Worm (Caenorhabditis elegans) whole organism, young adult: ENCODE results near the gene T22D1.18.
A peak's percentile ranks its signal among the peaks of the same experiment; 100 is the strongest.

Experiments used
- B0019.2 ChIP-seq: fragments of 200-800 bp; sonication (Bioruptor generic); conservative IDR thresholded peaks from 2 replicates; pipeline ENCODE4 v1.3.6; 2022; ENCODE audit warnings: missing genetic modification reagents, missing genetic modification characterization, missing compliant biosample characterization
- C06A6.2 ChIP-seq: fragments of 200-800 bp; sonication (Bioruptor generic); conservative IDR thresholded peaks from 2 replicates; pipeline ENCODE4 v1.3.6; 2022; ENCODE audit warnings: missing genetic modification characterization, missing compliant biosample characterization
- C17E4.6 ChIP-seq: fragments of 200-800 bp; sonication (Bioruptor generic); IDR thresholded peaks from 2 replicates; pipeline ENCODE4 v1.3.6; 2022; ENCODE audit warnings: missing genetic modification reagents, missing genetic modification characterization, missing compliant biosample characterization
- F23B12.7 ChIP-seq: sonication (generic microtip); optimal IDR thresholded peaks from 2 replicates; lab custom pipeline; 2017; ENCODE audit warnings: missing genetic modification characterization, mild to moderate bottlenecking, missing compliant biosample characterization, antibody characterized with exemption, moderate library complexity; ENCODE audit not compliant: insufficient read depth
- F33H1.4 ChIP-seq: fragments of 200-800 bp; sonication (Bioruptor generic); IDR thresholded peaks from 2 replicates; pipeline ENCODE4 v1.3.6; 2022; ENCODE audit warnings: missing genetic modification reagents, missing genetic modification characterization, missing compliant biosample characterization
- F37B4.10 ChIP-seq: fragments of 200-800 bp; sonication (Bioruptor generic); IDR thresholded peaks from 2 replicates; pipeline ENCODE4 v1.3.6; 2022; ENCODE audit warnings: missing genetic modification characterization, missing compliant biosample characterization
- F49E8.2 ChIP-seq: sonication (generic microtip); optimal IDR thresholded peaks from 3 replicates; lab custom pipeline; 2017; ENCODE audit warnings: missing genetic modification characterization, mild to moderate bottlenecking, missing compliant biosample characterization, antibody characterized with exemption, moderate library complexity; ENCODE audit not compliant: insufficient read depth
- F57C9.4 ChIP-seq: sonication (generic microtip); optimal IDR thresholded peaks from 2 replicates; lab custom pipeline; 2017; ENCODE audit warnings: mild to moderate bottlenecking, missing genetic modification characterization, missing compliant biosample characterization
- Y53F4B.3 ChIP-seq: fragments of 200-800 bp; sonication (Bioruptor generic); IDR thresholded peaks from 2 replicates; pipeline ENCODE4 v1.3.6; 2022; ENCODE audit warnings: missing genetic modification reagents, missing genetic modification characterization, missing compliant biosample characterization
- Y53G8AR.9 ChIP-seq: fragments of 200-800 bp; sonication (Bioruptor generic); conservative IDR thresholded peaks from 2 replicates; pipeline ENCODE4 v1.3.6; 2022; ENCODE audit warnings: missing genetic modification reagents, missing genetic modification characterization, missing compliant biosample characterization
- Y56A3A.18 ChIP-seq: fragments of 200-800 bp; sonication (Bioruptor generic); IDR thresholded peaks from 2 replicates; pipeline ENCODE4 v1.3.6; 2022; ENCODE audit warnings: missing genetic modification reagents, missing genetic modification characterization, missing compliant biosample characterization
- ama-1 ChIP-seq, 3 experiments: fragments of 150-350 bp in 1 of 3; sonication (generic microtip) in 2 of 3; optimal IDR thresholded peaks; 2 replicates each; lab custom pipeline; 2014 to 2018; ENCODE audit warnings: missing biosample characterization in 2 of 3, missing genetic modification characterization in 2 of 3, missing genetic modification reagents in 2 of 3
- atf-7 ChIP-seq: sonication (generic microtip); optimal IDR thresholded peaks from 2 replicates; lab custom pipeline; 2017; ENCODE audit warnings: mild to moderate bottlenecking, missing genetic modification characterization, missing compliant biosample characterization
- attf-3 ChIP-seq: fragments of 200-800 bp; sonication (Bioruptor generic); conservative IDR thresholded peaks from 2 replicates; pipeline ENCODE4 v1.3.6; 2022; ENCODE audit warnings: missing genetic modification reagents, missing genetic modification characterization, missing compliant biosample characterization
- attf-5 ChIP-seq: fragments of 200-800 bp; sonication (Bioruptor generic); optimal IDR thresholded peaks from 2 replicates; lab custom pipeline; 2018; ENCODE audit warnings: mild to moderate bottlenecking, missing genetic modification characterization, missing compliant biosample characterization
- bed-1 ChIP-seq: fragments of 200-800 bp; sonication (Bioruptor generic); IDR thresholded peaks from 2 replicates; pipeline ENCODE4 v1.3.6; 2022; ENCODE audit warnings: missing genetic modification reagents, missing genetic modification characterization, missing compliant biosample characterization
- ccch-3 ChIP-seq: fragments of 200-800 bp; sonication (Bioruptor generic); optimal IDR thresholded peaks from 2 replicates; lab custom pipeline; 2018; ENCODE audit warnings: mild to moderate bottlenecking, missing genetic modification characterization, missing compliant biosample characterization
- ceh-100 ChIP-seq: fragments of 200-800 bp; sonication (Bioruptor generic); IDR thresholded peaks from 2 replicates; pipeline ENCODE4 v1.3.6; 2022; ENCODE audit warnings: missing genetic modification reagents, missing genetic modification characterization, missing compliant biosample characterization
- dox-1 ChIP-seq: fragments of 200-800 bp; sonication (Bioruptor generic); IDR thresholded peaks from 2 replicates; pipeline ENCODE4 v1.3.6; 2022; ENCODE audit warnings: missing genetic modification reagents, missing genetic modification characterization, missing compliant biosample characterization
- dpff-1 ChIP-seq: sonication (generic microtip); optimal IDR thresholded peaks from 2 replicates; lab custom pipeline; 2017; ENCODE audit warnings: mild to moderate bottlenecking, missing genetic modification characterization, missing compliant biosample characterization
- dpl-1 ChIP-seq: fragments of 150-350 bp; optimal IDR thresholded peaks from 2 replicates; lab custom pipeline; 2014; ENCODE audit warnings: missing biosample characterization, missing genetic modification reagents, missing genetic modification characterization
- egrh-3 ChIP-seq: fragments of 200-800 bp; sonication (Bioruptor generic); IDR thresholded peaks from 2 replicates; pipeline ENCODE4 v1.3.6; 2022; ENCODE audit warnings: missing genetic modification reagents, missing genetic modification characterization, missing compliant biosample characterization
- ekl-4 ChIP-seq: fragments of 200-800 bp; sonication (Bioruptor generic); IDR thresholded peaks from 2 replicates; pipeline ENCODE4 v1.3.6; 2022; ENCODE audit warnings: missing genetic modification reagents, missing genetic modification characterization, missing compliant biosample characterization
- hlh-26 ChIP-seq: fragments of 200-800 bp; sonication (Bioruptor generic); conservative IDR thresholded peaks from 2 replicates; pipeline ENCODE4 v1.3.6; 2022; ENCODE audit warnings: missing genetic modification reagents, missing genetic modification characterization, missing compliant biosample characterization
- hmg-1.2 ChIP-seq: fragments of 200-800 bp; sonication (Bioruptor generic); IDR thresholded peaks from 2 replicates; pipeline ENCODE4 v1.3.6; 2022; ENCODE audit warnings: missing genetic modification reagents, missing genetic modification characterization, missing compliant biosample characterization
- lin-26 ChIP-seq: fragments of 200-800 bp; sonication (Bioruptor generic); IDR thresholded peaks from 2 replicates; pipeline ENCODE4 v1.3.6; 2022; ENCODE audit warnings: missing genetic modification reagents, missing genetic modification characterization, missing compliant biosample characterization
- lin-40 ChIP-seq: sonication (generic microtip); optimal IDR thresholded peaks from 2 replicates; lab custom pipeline; 2016; ENCODE audit warnings: missing genetic modification characterization, mild to moderate bottlenecking, missing compliant biosample characterization, missing genotype, missing genetic modification reagents
- lsl-1 ChIP-seq: fragments of 200-800 bp; sonication (Bioruptor generic); optimal IDR thresholded peaks from 2 replicates; lab custom pipeline; 2018; ENCODE audit warnings: mild to moderate bottlenecking, missing genetic modification characterization, moderate library complexity, missing compliant biosample characterization
- lsy-27 ChIP-seq: sonication (generic microtip); optimal IDR thresholded peaks from 2 replicates; lab custom pipeline; 2017; ENCODE audit warnings: missing genetic modification characterization, mild to moderate bottlenecking, missing compliant biosample characterization, antibody characterized with exemption, missing genotype, borderline replicate concordance; ENCODE audit not compliant: insufficient read depth
- madf-10 ChIP-seq: sonication (generic microtip); optimal IDR thresholded peaks from 2 replicates; lab custom pipeline; 2016; ENCODE audit warnings: mild to moderate bottlenecking, missing genetic modification characterization, missing compliant biosample characterization
- madf-8 ChIP-seq: fragments of 200-800 bp; sonication (Bioruptor generic); conservative IDR thresholded peaks from 2 replicates; pipeline ENCODE4 v1.3.6; 2022; ENCODE audit warnings: missing genetic modification reagents, missing genetic modification characterization, missing compliant biosample characterization
- mcd-1 ChIP-seq: fragments of 200-800 bp; sonication (Bioruptor generic); IDR thresholded peaks from 2 replicates; pipeline ENCODE4 v1.3.6; 2022; ENCODE audit warnings: missing genetic modification reagents, missing genetic modification characterization, missing compliant biosample characterization
- mes-4 ChIP-seq: sonication (generic microtip); optimal IDR thresholded peaks from 2 replicates; lab custom pipeline; 2016; ENCODE audit warnings: missing genotype, missing genetic modification characterization, missing compliant biosample characterization
- mxl-1 ChIP-seq: sonication (generic microtip); optimal IDR thresholded peaks from 2 replicates; lab custom pipeline; 2016; ENCODE audit warnings: missing genetic modification characterization, missing compliant biosample characterization
- nfya-2 ChIP-seq: fragments of 200-800 bp; sonication (Bioruptor generic); IDR thresholded peaks from 2 replicates; pipeline ENCODE4 v1.3.6; 2022; ENCODE audit warnings: missing genetic modification reagents, missing genetic modification characterization, missing compliant biosample characterization
- nfyb-1 ChIP-seq: fragments of 200-800 bp; sonication (Bioruptor generic); IDR thresholded peaks from 2 replicates; pipeline ENCODE4 v1.3.6; 2022; ENCODE audit warnings: missing genetic modification reagents, missing genetic modification characterization, missing compliant biosample characterization
- nhr-120 ChIP-seq: fragments of 200-800 bp; sonication (Bioruptor generic); IDR thresholded peaks from 2 replicates; pipeline ENCODE4 v1.3.6; 2022; ENCODE audit warnings: missing genetic modification characterization, missing compliant biosample characterization
- nhr-27 ChIP-seq: fragments of 200-800 bp; sonication (Bioruptor generic); optimal IDR thresholded peaks from 2 replicates; lab custom pipeline; 2018; ENCODE audit warnings: mild to moderate bottlenecking, missing genetic modification characterization, moderate library complexity, missing compliant biosample characterization
- nhr-80 ChIP-seq: sonication (generic microtip); optimal IDR thresholded peaks from 2 replicates; lab custom pipeline; 2016; ENCODE audit warnings: missing genetic modification characterization, missing compliant biosample characterization
- nhr-90 ChIP-seq: sonication (generic microtip); optimal IDR thresholded peaks from 2 replicates; lab custom pipeline; 2016; ENCODE audit warnings: missing genotype, mild to moderate bottlenecking, missing genetic modification characterization, missing compliant biosample characterization
- pbrm-1 ChIP-seq: fragments of 200-800 bp; sonication (Bioruptor generic); IDR thresholded peaks from 2 replicates; pipeline ENCODE4 v1.3.6; 2022; ENCODE audit warnings: missing genetic modification reagents, missing genetic modification characterization, missing compliant biosample characterization
- rec-8 ChIP-seq, 2 experiments: sonication (generic microtip); optimal IDR thresholded peaks; 2 replicates each; lab custom pipeline; 2016; ENCODE audit warnings: mild to moderate bottlenecking in 2 of 2, missing genetic modification characterization in 2 of 2, missing genetic modification reagents in 2 of 2, missing genotype in 2 of 2, missing biosample characterization in 1 of 2, missing compliant biosample characterization in 1 of 2, moderate library complexity in 1 of 2
- tbx-9 ChIP-seq: sonication (generic microtip); optimal IDR thresholded peaks from 2 replicates; lab custom pipeline; 2016; ENCODE audit warnings: borderline replicate concordance, missing genetic modification characterization, inconsistent platforms, missing compliant biosample characterization
- xnd-1 ChIP-seq: sonication (generic microtip); optimal IDR thresholded peaks from 2 replicates; lab custom pipeline; 2016; ENCODE audit warnings: missing genotype, missing genetic modification reagents, missing genetic modification characterization, missing compliant biosample characterization
- ztf-18 ChIP-seq: sonication (generic microtip); optimal IDR thresholded peaks from 2 replicates; lab custom pipeline; 2016; ENCODE audit warnings: missing genotype, mild to moderate bottlenecking, missing genetic modification characterization, missing compliant biosample characterization
- ztf-3 ChIP-seq: fragments of 200-800 bp; sonication (Bioruptor generic); optimal IDR thresholded peaks from 2 replicates; lab custom pipeline; 2018; ENCODE audit warnings: mild to moderate bottlenecking, missing genetic modification characterization, missing compliant biosample characterization

Gene T22D1.18

ce11 chrIV:6907487-6907886, 12.5 kb downstream of the T22D1.18 start (continued):
- TF ChIP-seq mcd-1 = peak; percentile 31; the same call in 1 of the 2 replicates
- TF ChIP-seq dpff-1 = no peak
- TF ChIP-seq dox-1 (GFP tag; lab: Robert Waterston, UW) = 0 out of 2 replicates have a peak, but pooled peaks have one; percentile 10
- peak; percentile 92 for TF ChIP-seq egrh-3 (GFP tag; lab: Robert Waterston, UW)

- TF ChIP-seq nhr-90 (no peak), Y56A3A.18 (0 out of 2 replicates have a peak, but pooled peaks have one; percentile 22), B0019.2 (no peak), ekl-4 (GFP tag; lab: Robert Waterston, UW) (peak; percentile 85), xnd-1 (tag; lab: Kevin White, UChicago) (no peak), atf-7 (tag; lab: Kevin White, UChicago) (peak; percentile 9), ccch-3 (no peak), pbrm-1 (peak; percentile 59; the same call in 1 of the 2 replicates), F33H1.4 (peak; percentile 35; the same call in 1 of the 2 replicates), lsy-27 (tag; lab: Kevin White, UChicago) (no peak), mes-4 (tag; lab: Kevin White, UChicago) (no peak), hlh-26 (no peak), attf-3 (GFP tag; lab: Robert Waterston, UW) (no peak), Y53G8AR.9 (0 out of 2 replicates have a peak, but pooled peaks have one; percentile 36), F49E8.2 (tag; lab: Kevin White, UChicago) (peak; percentile 70), tbx-9 (tag; lab: Kevin White, UChicago) (no peak), nfyb-1 (GFP tag; lab: Robert Waterston, UW) (peak; percentile 71), ama-1 (optimal IDR thresholded peaks at IDR 0.05; lab: Kevin White, UChicago) (no peak), ama-1 (GFP tag; optimal IDR thresholded peaks at IDR 0.05; lab: Kevin White, UChicago) (peak; percentile 11 to 63), C06A6.2 (GFP tag; lab: Robert Waterston, UW) (no peak), nhr-27 (tag; lab: Kevin White, UChicago) (no peak), C17E4.6 (GFP tag; lab: Robert Waterston, UW) (peak; percentile 44; the same call in 1 of the 2 replicates), F23B12.7 (tag; lab: Kevin White, UChicago) (no peak), madf-8 (GFP tag; lab: Robert Waterston, UW) (no peak; the same call in 1 of the 2 replicates), dpl-1 (no peak), ceh-100 (GFP tag; lab: Robert Waterston, UW) (peak; percentile 9; the same call in 1 of the 2 replicates), lsl-1 (GFP tag; lab: Kevin White, UChicago) (peak; percentile 18), mxl-1 (tag; lab: Kevin White, UChicago) (peak; percentile 10), rec-8 (tag; optimal IDR thresholded peaks at IDR 0.05; lab: Kevin White, UChicago) (no peak), Y53F4B.3 (no peak), F57C9.4 (tag; lab: Kevin White, UChicago) (no peak), ztf-3 (GFP tag; lab: Kevin White, UChicago) (no peak), lin-40 (tag; lab: Kevin White, UChicago) (no peak), hmg-1.2 (GFP tag; lab: Robert Waterston, UW) (peak; percentile 25), madf-10 (no peak), nhr-80 (tag; lab: Kevin White, UChicago) (no peak), ztf-18 (tag; lab: Kevin White, UChicago) (peak; percentile 1), lin-26 (GFP tag; lab: Robert Waterston, UW) (peak; percentile 62; the same call in 1 of the 2 replicates), F37B4.10 (GFP tag; lab: Robert Waterston, UW) (no peak), nhr-120 (0 out of 2 replicates have a peak, but pooled peaks have one; percentile 26), bed-1 (no peak), attf-5 (no peak), nfya-2 (GFP tag; lab: Robert Waterston, UW) (no peak)
Observed at ce11 chrIV:6905947-6906489, 13.9 kb downstream of the T22D1.18 start, which contains the start of the genes T22D1.17 and T22D1.8. Gene T22D1.17 (plus strand): TSS chrIV:6905997. Gene T22D1.8 (minus strand): TSS chrIV:6906348.
